Worm (Caenorhabditis elegans) whole organism, mixed stage, embryonic: Measurements from ENCODE around the gene C29F7.10.

Experiments
- blmp-1 ChIP-seq: fragments of 150-350 bp; optimal IDR thresholded peaks from 2 replicates; lab custom pipeline; 2014; ENCODE audit warnings: missing biosample characterization, missing genetic modification characterization
- ces-1 ChIP-seq: fragments of 150-350 bp; optimal IDR thresholded peaks from 2 replicates; lab custom pipeline; 2014; ENCODE audit warnings: missing biosample characterization, missing genetic modification reagents, missing genetic modification characterization
- elt-3 ChIP-seq: fragments of 150-350 bp; optimal IDR thresholded peaks from 2 replicates; lab custom pipeline; 2014; ENCODE audit warnings: missing biosample characterization, missing genetic modification characterization
- flh-1 ChIP-seq: fragments of 200-800 bp; sonication (Bioruptor generic); optimal IDR thresholded peaks from 2 replicates; lab custom pipeline; 2018; ENCODE audit warnings: mild to moderate bottlenecking, missing genetic modification characterization, moderate library complexity, missing compliant biosample characterization
- lin-13 ChIP-seq: fragments of 150-350 bp; optimal IDR thresholded peaks from 2 replicates; lab custom pipeline; 2014; ENCODE audit warnings: missing biosample characterization, missing genetic modification characterization
- mls-2 ChIP-seq: sonication (generic microtip); optimal IDR thresholded peaks from 2 replicates; lab custom pipeline; 2016; ENCODE audit warnings: mild to moderate bottlenecking, missing genetic modification characterization, moderate library complexity, missing compliant biosample characterization
- nhr-12 ChIP-seq: fragments of 150-350 bp; optimal IDR thresholded peaks from 2 replicates; lab custom pipeline; 2014; ENCODE audit warnings: missing biosample characterization, missing genetic modification characterization
- nhr-237 ChIP-seq: fragments of 150-350 bp; optimal IDR thresholded peaks from 2 replicates; lab custom pipeline; 2014; ENCODE audit warnings: missing biosample characterization, missing genetic modification characterization
- pha-4 ChIP-seq: fragments of 150-350 bp; optimal IDR thresholded peaks from 2 replicates; lab custom pipeline; 2018; ENCODE audit warnings: missing biosample characterization, missing genetic modification reagents, missing genetic modification characterization
- snpc-4 ChIP-seq: fragments of 150-350 bp; optimal IDR thresholded peaks from 2 replicates; lab custom pipeline; 2014; ENCODE audit warnings: missing biosample characterization, missing genetic modification characterization
- tbx-8 ChIP-seq: fragments of 200-800 bp; sonication (Bioruptor generic); optimal IDR thresholded peaks from 2 replicates; lab custom pipeline; 2018; ENCODE audit warnings: mild to moderate bottlenecking, missing genetic modification characterization, moderate library complexity, missing compliant biosample characterization
- unc-39 ChIP-seq: fragments of 150-350 bp; optimal IDR thresholded peaks from 2 replicates; lab custom pipeline; 2014; ENCODE audit warnings: missing biosample characterization, missing genetic modification characterization

DNA sequence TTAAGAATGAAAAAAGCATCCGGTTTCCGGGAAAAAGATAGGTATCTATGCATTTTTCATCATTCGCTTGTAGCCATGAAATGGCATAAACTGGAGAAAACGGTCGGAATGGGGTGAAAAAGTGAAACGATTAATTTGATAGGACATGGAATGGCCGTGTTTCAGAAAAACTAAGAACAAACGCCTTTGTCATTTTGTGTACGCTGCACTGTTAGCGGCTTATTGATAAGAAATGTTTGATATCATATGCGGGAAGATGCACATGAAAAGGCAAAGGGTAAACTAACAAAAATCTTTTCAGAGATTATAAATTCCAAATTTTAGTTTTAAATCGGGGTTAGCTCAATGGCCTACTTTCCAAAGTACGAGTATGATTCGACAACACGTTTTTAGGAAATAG is 10.2 kb downstream of the C29F7.10 start:
- TF ChIP-seq mls-2 (tag; lab: Kevin White, UChicago) = no peak
- TF ChIP-seq lin-13 (tag; lab: Kevin White, UChicago) = no peak
- no peak for TF ChIP-seq nhr-12 (tag; lab: Kevin White, UChicago)
- TF ChIP-seq blmp-1 (tag; lab: Kevin White, UChicago) = no peak
- TF ChIP-seq pha-4 = no peak
- TF ChIP-seq unc-39 = no peak
- TF ChIP-seq snpc-4 (tag; lab: Kevin White, UChicago) = no peak
- TF ChIP-seq ces-1 (GFP tag; lab: Kevin White, UChicago) = no peak
- TF ChIP-seq flh-1 (GFP tag; lab: Kevin White, UChicago) = no peak
- TF ChIP-seq nhr-237 (tag; lab: Kevin White, UChicago) = no peak
- no peak for TF ChIP-seq tbx-8 (GFP tag; lab: Kevin White, UChicago)
- no peak for TF ChIP-seq elt-3 (tag; lab: Kevin White, UChicago)
